Worm (Caenorhabditis elegans): Measurements from ENCODE around the gene T01B7.5.

T01B7.5 gene

DNA sequence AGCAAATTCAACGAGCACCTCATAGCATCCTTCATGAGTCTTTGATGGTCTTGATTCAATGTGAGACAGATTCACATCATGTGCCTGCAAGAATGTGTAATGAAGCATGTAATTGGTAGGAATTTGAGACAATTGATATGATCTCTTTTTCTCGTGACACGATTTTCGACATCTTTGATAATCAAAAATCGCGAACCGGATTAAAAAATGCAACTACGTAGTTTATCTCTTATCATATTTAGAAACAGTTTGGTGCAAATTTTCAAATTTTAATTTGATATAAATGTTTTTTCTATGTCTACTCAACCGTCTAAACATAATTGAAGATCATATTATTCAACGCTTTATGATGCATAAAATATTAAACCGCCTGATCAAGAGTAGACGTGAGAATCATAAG is 47.7 kb downstream of the T01B7.5 start:
- TF ChIP-seq ham-2 (GFP tag; optimal IDR thresholded peaks at IDR 0.05) (no peak), lin-32 (GFP tag; optimal IDR thresholded peaks at IDR 0.05) (no peak), lin-13 (tag; optimal IDR thresholded peaks at IDR 0.05) (no peak), mls-2 (tag; optimal IDR thresholded peaks at IDR 0.05) (no peak), unc-62 (GFP tag; optimal IDR thresholded peaks at IDR 0.05) (no peak), nhr-76 (tag; optimal IDR thresholded peaks at IDR 0.05) (no peak), ztf-11 (tag; optimal IDR thresholded peaks at IDR 0.05) (no peak), hlh-1 (tag; optimal IDR thresholded peaks at IDR 0.05) (no peak), mep-1 (tag; optimal IDR thresholded peaks at IDR 0.05) (no peak), mab-5 (tag; optimal IDR thresholded peaks at IDR 0.05) (no peak), elt-3 (tag; optimal IDR thresholded peaks at IDR 0.05) (no peak), lsy-2 (tag; optimal IDR thresholded peaks at IDR 0.05) (no peak), snpc-4 (tag; optimal IDR thresholded peaks at IDR 0.05) (no peak), M03D4.4 (tag; optimal IDR thresholded peaks at IDR 0.05) (no peak), elt-1 (tag; optimal IDR thresholded peaks at IDR 0.05; ENCODE audit: borderline replicate concordance, insufficient read depth) (no peak)

DNA sequence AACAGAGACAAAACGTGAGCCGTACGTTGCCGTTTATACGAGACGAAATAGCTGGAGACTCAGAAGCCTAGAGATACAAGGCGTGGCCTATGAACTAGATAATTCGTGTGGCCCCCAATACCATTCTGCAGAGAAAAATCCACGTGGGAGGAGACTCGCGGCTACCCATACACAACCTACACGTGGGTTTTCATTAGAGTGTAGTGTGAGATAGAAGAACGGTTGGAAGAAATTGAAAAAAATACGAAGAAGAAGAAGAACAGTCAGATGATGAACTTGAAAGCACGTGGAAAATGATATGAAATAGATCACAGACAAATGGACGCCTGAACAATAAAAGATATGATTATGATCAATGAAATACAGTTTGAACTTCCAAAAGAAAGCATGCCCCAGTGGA is 48.5 kb downstream of the T01B7.5 start:
- no peak for TF ChIP-seq nhr-28 (tag; optimal IDR thresholded peaks at IDR 0.05)

DNA sequence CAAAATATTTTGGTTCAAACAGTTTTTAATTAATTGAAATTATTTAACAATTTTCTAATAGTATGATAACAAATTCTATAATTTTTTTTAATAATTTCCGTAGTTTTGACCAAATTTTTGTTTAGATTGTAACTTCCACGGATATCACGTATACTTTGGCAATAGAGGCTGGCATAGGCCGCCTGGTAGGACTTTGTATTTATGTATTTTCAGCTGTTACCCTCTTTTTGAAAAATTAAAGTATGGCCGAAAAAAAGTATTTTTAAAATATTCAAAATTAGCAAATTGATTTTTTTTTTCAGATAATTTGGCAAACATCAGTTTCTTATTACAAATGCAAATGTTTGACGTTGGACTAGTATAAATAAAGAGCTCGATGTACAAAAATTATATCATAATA is 49.8 kb downstream of the T01B7.5 start, which contains the start of the genes nsph-1.1 and K08F8.15:
Gene nsph-1.1, plus strand, starts transcription at position 301 of the 400 bp plus-strand sequence.
Gene K08F8.15, plus strand, starts transcription at position 335 of the 400 bp plus-strand sequence.
- TF ChIP-seq zip-8 (tag; optimal IDR thresholded peaks at IDR 0.05) (no peak), lsy-2 (tag; optimal IDR thresholded peaks at IDR 0.05) (no peak), ces-1 (GFP tag; optimal IDR thresholded peaks at IDR 0.05) (no peak), unc-39 (tag; optimal IDR thresholded peaks at IDR 0.05) (no peak)

DNA sequence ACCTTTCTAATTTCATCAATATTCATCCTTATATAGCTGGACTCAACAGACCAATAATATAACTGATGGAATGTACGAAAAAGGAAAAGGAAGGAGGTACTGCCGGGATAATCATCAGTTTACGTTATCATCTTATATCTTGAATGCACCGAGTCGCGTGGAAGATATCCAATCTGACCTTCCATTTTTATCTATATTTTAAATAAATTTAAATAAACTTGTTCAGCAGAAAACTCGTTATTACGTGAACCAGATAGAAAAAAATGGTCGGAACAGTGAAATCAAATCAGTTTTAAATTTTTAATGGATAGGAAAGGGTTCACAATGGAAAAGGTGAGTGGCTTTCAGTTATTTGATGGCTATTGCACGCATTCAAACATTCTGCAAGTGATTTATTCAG is 50.3 kb downstream of the T01B7.5 start, which contains the start of gene pah-1:
Gene pah-1, minus strand, starts transcription at position 101 of the 400 bp plus-strand sequence.
- TF ChIP-seq elt-1 (tag; optimal IDR thresholded peaks at IDR 0.05; ENCODE audit: borderline replicate concordance, insufficient read depth) (no peak), snpc-4 (tag; optimal IDR thresholded peaks at IDR 0.05) (no peak), nhr-237 (tag; optimal IDR thresholded peaks at IDR 0.05) (no peak), nhr-2 (tag; optimal IDR thresholded peaks at IDR 0.05) (no peak), lsy-2 (tag; optimal IDR thresholded peaks at IDR 0.05) (no peak), unc-62 (GFP tag; optimal IDR thresholded peaks at IDR 0.05) (no peak), ces-1 (GFP tag; optimal IDR thresholded peaks at IDR 0.05) (no peak), sptf-1 (tag; optimal IDR thresholded peaks at IDR 0.05) (no peak), ham-2 (GFP tag; optimal IDR thresholded peaks at IDR 0.05) (no peak), mab-5 (tag; optimal IDR thresholded peaks at IDR 0.05) (no peak), unc-120 (tag; optimal IDR thresholded peaks at IDR 0.05; ENCODE audit: poor library complexity, severe bottlenecking) (no peak), mls-2 (tag; optimal IDR thresholded peaks at IDR 0.05) (no peak), sem-2 (GFP tag; optimal IDR thresholded peaks at IDR 0.05) (no peak), zip-8 (tag; optimal IDR thresholded peaks at IDR 0.05) (no peak), M03D4.4 (tag; optimal IDR thresholded peaks at IDR 0.05) (no peak), nhr-28 (tag; optimal IDR thresholded peaks at IDR 0.05) (no peak), elt-3 (tag; optimal IDR thresholded peaks at IDR 0.05) (no peak), drap-1 (GFP tag; optimal IDR thresholded peaks at IDR 0.05) (no peak), ceh-43 (GFP tag; optimal IDR thresholded peaks at IDR 0.05) (no peak)

DNA sequence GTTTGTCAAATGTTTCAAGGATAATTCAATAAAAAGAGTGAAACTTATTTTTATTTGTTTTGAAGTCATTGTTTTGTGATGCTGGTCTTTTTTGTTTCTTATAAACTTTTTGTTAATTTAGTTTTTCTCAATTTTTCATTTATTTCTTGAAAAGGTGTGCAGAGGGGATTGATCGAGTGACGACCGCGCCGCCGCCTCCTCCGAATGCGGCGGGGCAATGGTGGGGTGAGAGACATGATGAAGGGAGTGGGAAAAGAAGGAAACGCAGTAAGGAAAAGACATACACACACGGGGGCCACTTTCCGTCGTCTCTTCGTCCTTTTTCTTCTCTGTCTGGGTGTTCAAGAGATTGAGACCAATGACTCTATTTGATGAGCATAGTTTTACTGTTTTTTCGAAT is 52.7 kb downstream of the T01B7.5 start:
- TF ChIP-seq cnd-1 (tag; optimal IDR thresholded peaks at IDR 0.05) = no peak
- no peak for TF ChIP-seq lin-13 (tag; optimal IDR thresholded peaks at IDR 0.05)
- no peak for TF ChIP-seq unc-62 (GFP tag; optimal IDR thresholded peaks at IDR 0.05)
- TF ChIP-seq nhr-12 (tag; optimal IDR thresholded peaks at IDR 0.05) = no peak
- TF ChIP-seq mab-5 (tag; optimal IDR thresholded peaks at IDR 0.05) = no peak
- no peak for TF ChIP-seq ham-2 (GFP tag; optimal IDR thresholded peaks at IDR 0.05)
- TF ChIP-seq nhr-28 (tag; optimal IDR thresholded peaks at IDR 0.05) = no peak
- no peak for TF ChIP-seq nhr-76 (tag; optimal IDR thresholded peaks at IDR 0.05)
- no peak for TF ChIP-seq ztf-11 (tag; optimal IDR thresholded peaks at IDR 0.05)
- TF ChIP-seq mep-1 (tag; optimal IDR thresholded peaks at IDR 0.05) = no peak
- no peak for TF ChIP-seq zip-8 (tag; optimal IDR thresholded peaks at IDR 0.05)
- TF ChIP-seq unc-120 (tag; optimal IDR thresholded peaks at IDR 0.05; ENCODE audit: poor library complexity, severe bottlenecking) = peak; percentile 84
- no peak for TF ChIP-seq pha-4 (tag; optimal IDR thresholded peaks at IDR 0.05)
- peak; percentile 2 for TF ChIP-seq ces-1 (GFP tag; optimal IDR thresholded peaks at IDR 0.05)
- no peak for TF ChIP-seq elt-3 (tag; optimal IDR thresholded peaks at IDR 0.05)
- TF ChIP-seq hlh-1 (tag; optimal IDR thresholded peaks at IDR 0.05) = peak; percentile 15
- TF ChIP-seq ceh-43 (GFP tag; optimal IDR thresholded peaks at IDR 0.05) = no peak
- peak; percentile 1 for TF ChIP-seq lsy-2 (tag; optimal IDR thresholded peaks at IDR 0.05)
- TF ChIP-seq sptf-1 (tag; optimal IDR thresholded peaks at IDR 0.05) = no peak

Measured in whole organism, mixed stage, embryonic.